Fruit fly (Drosophila melanogaster): ENCODE results near the gene Coq8.
A peak's percentile ranks its signal among the peaks of the same experiment; 100 is the strongest.

The Coq8 gene

dm6 chrX:12905901-12906689, 5.2 kb upstream of the Coq8 start, which contains the start of gene CG4404 (continued):
- 0 out of 2 replicates have a peak, but pooled peaks have one; percentile 30 for TF ChIP-seq Bgb (GFP tag; IDR thresholded peaks at IDR 0.05; ENCODE audit: partially characterized antibody)
- no peak for TF ChIP-seq CG15011 (GFP tag; optimal IDR thresholded peaks at IDR 0.05)
- TF ChIP-seq Opbp (GFP tag; IDR thresholded peaks at IDR 0.05; ENCODE audit: partially characterized antibody): 0 out of 3 replicates have a peak, but pooled peaks have one; percentile 39
- TF ChIP-seq CG3995 (GFP tag; optimal IDR thresholded peaks at IDR 0.05): no peak
- no peak for TF ChIP-seq Bdp1 (GFP tag; optimal IDR thresholded peaks at IDR 0.05)
- peak; percentile 13 for TF ChIP-seq D19A (tag; optimal IDR thresholded peaks at IDR 0.05)
- no peak for TF ChIP-seq CG14710 (tag; optimal IDR thresholded peaks at IDR 0.05)
- no peak for TF ChIP-seq ERR (GFP tag; optimal IDR thresholded peaks at IDR 0.05)
- TF ChIP-seq pan (optimal IDR thresholded peaks at IDR 0.05): no peak
- TF ChIP-seq pan (GFP tag; optimal IDR thresholded peaks at IDR 0.05 in 1 of 2, IDR thresholded peaks at IDR 0.05 in 1 of 2): no peak
- no peak for TF ChIP-seq Atf3 (GFP tag; optimal IDR thresholded peaks at IDR 0.05)
- TF ChIP-seq lbe (GFP tag; optimal IDR thresholded peaks at IDR 0.05): no peak
- TF ChIP-seq salm (tag; optimal IDR thresholded peaks at IDR 0.05): no peak
- TF ChIP-seq CG42726 (GFP tag; IDR thresholded peaks at IDR 0.05; ENCODE audit: partially characterized antibody): no peak
- no peak for TF ChIP-seq lab (GFP tag; optimal IDR thresholded peaks at IDR 0.05)
- no peak for TF ChIP-seq Taf1 (GFP tag; IDR thresholded peaks at IDR 0.05)
- no peak for TF ChIP-seq tgo (GFP tag; IDR thresholded peaks at IDR 0.05)
- no peak for TF ChIP-seq Mes4 (GFP tag; optimal IDR thresholded peaks at IDR 0.05)
- no peak for TF ChIP-seq pzg (GFP tag; optimal IDR thresholded peaks at IDR 0.05)
- no peak for TF ChIP-seq cwo (GFP tag; optimal IDR thresholded peaks at IDR 0.05)
- peak; percentile 19 for TF ChIP-seq Myb (GFP tag; optimal IDR thresholded peaks at IDR 0.05)
- no peak for TF ChIP-seq CG17328 (GFP tag; IDR thresholded peaks at IDR 0.05)
- no peak for TF ChIP-seq CG31441 (GFP tag; IDR thresholded peaks at IDR 0.05)
- TF ChIP-seq Fer1 (GFP tag; optimal IDR thresholded peaks at IDR 0.05): no peak
- TF ChIP-seq gce (GFP tag; IDR thresholded peaks at IDR 0.05): no peak
- no peak for TF ChIP-seq dati (GFP tag; IDR thresholded peaks at IDR 0.05)
- TF ChIP-seq rib (GFP tag; IDR thresholded peaks at IDR 0.05): no peak
- no peak for TF ChIP-seq CG33213 (GFP tag; optimal IDR thresholded peaks at IDR 0.05)
- TF ChIP-seq Med (GFP tag): peak; percentile 20
- TF ChIP-seq tll (GFP tag; optimal IDR thresholded peaks at IDR 0.05): no peak
- TF ChIP-seq CG12659 (GFP tag; optimal IDR thresholded peaks at IDR 0.05): no peak
- no peak for TF ChIP-seq dm (GFP tag; optimal IDR thresholded peaks at IDR 0.05)
- no peak for TF ChIP-seq lola (GFP tag; optimal IDR thresholded peaks at IDR 0.05)
- TF ChIP-seq Aef1 (GFP tag; IDR thresholded peaks at IDR 0.05): no peak
- peak; percentile 7; the same call in 1 of the 3 replicates for TF ChIP-seq CG14860 (GFP tag; IDR thresholded peaks at IDR 0.05; ENCODE audit: partially characterized antibody)
- no peak for TF ChIP-seq tio (GFP tag; optimal IDR thresholded peaks at IDR 0.05)
- TF ChIP-seq slp2 (GFP tag; optimal IDR thresholded peaks at IDR 0.05): no peak
- TF ChIP-seq stwl (tag; optimal IDR thresholded peaks at IDR 0.05): peak; percentile 20
- no peak for TF ChIP-seq GATAe (GFP tag; conservative IDR thresholded peaks at IDR 0.05)
- no peak for TF ChIP-seq pb (GFP tag; optimal IDR thresholded peaks at IDR 0.05)
- no peak for TF ChIP-seq CG30020 (tag; optimal IDR thresholded peaks at IDR 0.05)
- 0 out of 4 replicates have a peak, but pooled peaks have one; percentile 35 for TF ChIP-seq chinmo (GFP tag; IDR thresholded peaks at IDR 0.05; ENCODE audit: partially characterized antibody)
- TF ChIP-seq CG6654 (GFP tag; optimal IDR thresholded peaks at IDR 0.05): no peak
- TF ChIP-seq mld (GFP tag; IDR thresholded peaks at IDR 0.05; ENCODE audit: partially characterized antibody): peak; percentile 42; the same call in 1 of the 3 replicates
- no peak for TF ChIP-seq hth (optimal IDR thresholded peaks at IDR 0.05)
- no peak for TF ChIP-seq ara (GFP tag; IDR thresholded peaks at IDR 0.05)
- TF ChIP-seq mam (GFP tag; optimal IDR thresholded peaks at IDR 0.05): no peak
- no peak for TF ChIP-seq dimm (GFP tag; IDR thresholded peaks at IDR 0.05)

Measured in whole organism, embryonic.